Worm (Caenorhabditis elegans) whole organism, L1 larva: Measurements from ENCODE around the gene F36F12.2.

Experiments
- C34B4.2 ChIP-seq: sonication (generic microtip); optimal IDR thresholded peaks from 2 replicates; lab custom pipeline; 2017; ENCODE audit warnings: mild to moderate bottlenecking, missing genetic modification characterization, missing compliant biosample characterization
- blmp-1 ChIP-seq: fragments of 150-350 bp; optimal IDR thresholded peaks from 2 replicates; lab custom pipeline; 2014; ENCODE audit warnings: missing biosample characterization, missing genetic modification characterization
- ceh-8 ChIP-seq: fragments of 200-800 bp; sonication (Bioruptor generic); optimal IDR thresholded peaks from 2 replicates; lab custom pipeline; 2018; ENCODE audit warnings: mild to moderate bottlenecking, missing genetic modification characterization, moderate library complexity, missing compliant biosample characterization
- ceh-88 ChIP-seq: fragments of 200-800 bp; sonication (Bioruptor generic); IDR thresholded peaks from 2 replicates; pipeline ENCODE4 v1.3.6; 2022; ENCODE audit warnings: missing genetic modification characterization, missing compliant biosample characterization
- ceh-90 ChIP-seq: sonication (generic microtip); optimal IDR thresholded peaks from 2 replicates; lab custom pipeline; 2016; ENCODE audit warnings: missing genetic modification characterization, missing compliant biosample characterization
- ces-1 ChIP-seq: fragments of 150-350 bp; optimal IDR thresholded peaks from 2 replicates; lab custom pipeline; 2014; ENCODE audit warnings: missing biosample characterization, missing genetic modification reagents, missing genetic modification characterization
- dpl-1 ChIP-seq, 3 experiments: fragments of 150-350 bp in 2 of 3; sonication (generic microtip) in 1 of 3; optimal IDR thresholded peaks; 2 replicates each; lab custom pipeline; 2014 to 2017; ENCODE audit warnings: missing biosample characterization in 3 of 3, missing genetic modification characterization in 3 of 3, missing genetic modification reagents in 3 of 3
- dsc-1 ChIP-seq: sonication (generic microtip); optimal IDR thresholded peaks from 2 replicates; lab custom pipeline; 2016; ENCODE audit warnings: mild to moderate bottlenecking, missing genetic modification characterization, missing compliant biosample characterization
- efl-1 ChIP-seq, 4 experiments: fragments of 150-350 bp; optimal IDR thresholded peaks in 3 of 4; peaks in 1 of 4; 1 replicate in 1 of 4; 2 replicates in 3 of 4; lab custom pipeline; 2014; ENCODE audit warnings: missing biosample characterization in 2 of 4, missing genetic modification characterization in 2 of 4, missing genetic modification reagents in 2 of 4
- elt-3 ChIP-seq, 6 experiments: fragments of 150-350 bp in 1 of 6; sonication (generic microtip); optimal IDR thresholded peaks; 2 replicates each; lab custom pipeline; 2017 to 2018; ENCODE audit warnings: missing biosample characterization in 6 of 6, missing genetic modification characterization in 6 of 6, inconsistent platforms in 1 of 6
- ets-5 ChIP-seq: fragments of 200-800 bp; sonication (Bioruptor generic); IDR thresholded peaks from 2 replicates; pipeline ENCODE4 v1.3.6; 2022; ENCODE audit warnings: missing genetic modification characterization, missing compliant biosample characterization
- fos-1 ChIP-seq: fragments of 150-350 bp; optimal IDR thresholded peaks from 2 replicates; lab custom pipeline; 2014; ENCODE audit warnings: missing biosample characterization, missing genetic modification characterization
- grh-1 ChIP-seq: fragments of 200-800 bp; sonication (Bioruptor generic); IDR thresholded peaks from 2 replicates; pipeline ENCODE4 v1.3.6; 2022; ENCODE audit warnings: missing genetic modification reagents, missing genetic modification characterization, missing compliant biosample characterization
- hlh-17 ChIP-seq: fragments of 200-800 bp; sonication (Bioruptor generic); optimal IDR thresholded peaks from 2 replicates; lab custom pipeline; 2018; ENCODE audit warnings: missing genetic modification characterization, mild to moderate bottlenecking, missing compliant biosample characterization, moderate library complexity, borderline replicate concordance
- lin-13 ChIP-seq: fragments of 150-350 bp; optimal IDR thresholded peaks from 2 replicates; lab custom pipeline; 2014; ENCODE audit warnings: missing biosample characterization, missing genetic modification reagents, missing genetic modification characterization
- lin-35 ChIP-seq, 2 experiments: fragments of 150-350 bp; optimal IDR thresholded peaks; 2 replicates each; lab custom pipeline; 2014; ENCODE audit warnings: missing biosample characterization in 2 of 2, missing genetic modification characterization in 2 of 2, missing genetic modification reagents in 2 of 2
- lsy-2 ChIP-seq, 2 experiments: fragments of 150-350 bp; optimal IDR thresholded peaks; 2 replicates each; lab custom pipeline; 2014; ENCODE audit warnings: missing biosample characterization in 2 of 2, missing genetic modification characterization in 2 of 2
- mef-2 ChIP-seq: fragments of 150-350 bp; optimal IDR thresholded peaks from 2 replicates; lab custom pipeline; 2014; ENCODE audit warnings: missing biosample characterization, missing genetic modification characterization
- nhr-11 ChIP-seq: fragments of 150-350 bp; optimal IDR thresholded peaks from 2 replicates; lab custom pipeline; 2014; ENCODE audit warnings: missing biosample characterization, missing genetic modification characterization
- nhr-20 ChIP-seq: sonication (generic microtip); optimal IDR thresholded peaks from 2 replicates; lab custom pipeline; 2016; ENCODE audit warnings: mild to moderate bottlenecking, missing genetic modification characterization, missing compliant biosample characterization
- nhr-237 ChIP-seq: fragments of 150-350 bp; optimal IDR thresholded peaks from 2 replicates; lab custom pipeline; 2014; ENCODE audit warnings: missing biosample characterization, missing genetic modification characterization
- nhr-71 ChIP-seq: sonication (generic microtip); optimal IDR thresholded peaks from 2 replicates; lab custom pipeline; 2016; ENCODE audit warnings: mild to moderate bottlenecking, missing genetic modification characterization, moderate library complexity, missing compliant biosample characterization
- nhr-76 ChIP-seq: sonication (generic microtip); optimal IDR thresholded peaks from 2 replicates; lab custom pipeline; 2017; ENCODE audit warnings: missing biosample characterization, missing genetic modification characterization
- nhr-90 ChIP-seq: sonication (generic microtip); optimal IDR thresholded peaks from 2 replicates; lab custom pipeline; 2016; ENCODE audit warnings: mild to moderate bottlenecking, missing genetic modification characterization, missing compliant biosample characterization; ENCODE audit not compliant: poor library complexity
- pag-3 ChIP-seq: sonication (generic microtip); optimal IDR thresholded peaks from 2 replicates; lab custom pipeline; 2017; ENCODE audit warnings: missing genetic modification characterization, mild to moderate bottlenecking, missing compliant biosample characterization, antibody characterized with exemption, borderline replicate concordance; ENCODE audit not compliant: insufficient read depth
- rnt-1 ChIP-seq: sonication (generic microtip); optimal IDR thresholded peaks from 2 replicates; lab custom pipeline; 2016; ENCODE audit warnings: mild to moderate bottlenecking, missing genetic modification characterization, moderate library complexity, missing compliant biosample characterization
- snpc-4 ChIP-seq: fragments of 150-350 bp; optimal IDR thresholded peaks from 2 replicates; lab custom pipeline; 2014; ENCODE audit warnings: missing biosample characterization, missing genetic modification characterization
- snu-23 ChIP-seq: sonication (generic microtip); optimal IDR thresholded peaks from 2 replicates; lab custom pipeline; 2016; ENCODE audit warnings: missing genetic modification characterization, missing compliant biosample characterization
- swsn-7 ChIP-seq: sonication (generic microtip); optimal IDR thresholded peaks from 2 replicates; lab custom pipeline; 2016; ENCODE audit warnings: missing genetic modification characterization, missing compliant biosample characterization
- tlp-1 ChIP-seq: fragments of 150-350 bp; optimal IDR thresholded peaks from 2 replicates; lab custom pipeline; 2014; ENCODE audit warnings: missing biosample characterization, missing genetic modification characterization
- unc-30 ChIP-seq: sonication (generic microtip); optimal IDR thresholded peaks from 2 replicates; lab custom pipeline; 2017; ENCODE audit warnings: missing biosample characterization, missing genetic modification characterization
- unc-62 ChIP-seq: fragments of 150-350 bp; optimal IDR thresholded peaks from 2 replicates; lab custom pipeline; 2014; ENCODE audit warnings: missing biosample characterization, missing genetic modification reagents, missing genetic modification characterization
- unc-98 ChIP-seq: fragments of 200-800 bp; sonication (Bioruptor generic); IDR thresholded peaks from 2 replicates; pipeline ENCODE4 v1.3.6; 2022; ENCODE audit warnings: missing genetic modification characterization, missing compliant biosample characterization
- xbp-1 ChIP-seq: sonication (generic microtip); optimal IDR thresholded peaks from 2 replicates; lab custom pipeline; 2016; ENCODE audit warnings: missing genetic modification characterization, missing compliant biosample characterization
- zag-1 ChIP-seq: fragments of 150-350 bp; optimal IDR thresholded peaks from 2 replicates; lab custom pipeline; 2014; ENCODE audit warnings: missing biosample characterization, missing genetic modification characterization
- zip-4 ChIP-seq: fragments of 200-800 bp; sonication (Bioruptor generic); optimal IDR thresholded peaks from 2 replicates; lab custom pipeline; 2018; ENCODE audit warnings: mild to moderate bottlenecking, missing genetic modification characterization, moderate library complexity, missing compliant biosample characterization
- ztf-4 ChIP-seq: fragments of 150-350 bp; optimal IDR thresholded peaks from 2 replicates; lab custom pipeline; 2014; ENCODE audit warnings: missing biosample characterization, missing genetic modification characterization

The F36F12.2 gene

DNA sequence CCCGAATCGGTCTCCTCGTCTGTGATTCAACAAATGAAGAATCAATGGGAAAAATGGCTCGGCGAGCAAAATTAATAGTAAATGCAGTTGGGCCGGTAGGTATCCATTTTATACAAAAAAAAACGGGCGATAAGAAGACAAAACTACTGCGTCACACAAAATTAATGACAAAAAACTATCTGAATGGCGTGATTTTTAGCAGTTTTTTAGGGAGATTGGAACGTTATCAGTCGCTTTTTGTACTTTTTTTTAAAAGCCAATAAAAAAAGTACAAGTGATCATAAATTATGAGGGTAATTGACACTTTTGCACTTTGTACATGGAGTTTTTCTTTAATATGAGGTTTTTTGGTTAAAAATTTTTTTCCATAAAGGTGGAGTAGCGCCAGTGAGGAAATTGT, 28.1 kb upstream of the F36F12.2 start:
- TF ChIP-seq unc-62 (GFP tag; lab: Kevin White, UChicago) (no peak), ceh-88 (GFP tag; lab: Robert Waterston, UW) (no peak), nhr-11 (tag; lab: Kevin White, UChicago) (no peak), xbp-1 (tag; lab: Kevin White, UChicago) (no peak), nhr-76 (tag; lab: Kevin White, UChicago) (no peak), nhr-90 (tag; lab: Kevin White, UChicago) (no peak), dsc-1 (no peak), zip-4 (no peak), mef-2 (tag; lab: Kevin White, UChicago) (no peak)

DNA sequence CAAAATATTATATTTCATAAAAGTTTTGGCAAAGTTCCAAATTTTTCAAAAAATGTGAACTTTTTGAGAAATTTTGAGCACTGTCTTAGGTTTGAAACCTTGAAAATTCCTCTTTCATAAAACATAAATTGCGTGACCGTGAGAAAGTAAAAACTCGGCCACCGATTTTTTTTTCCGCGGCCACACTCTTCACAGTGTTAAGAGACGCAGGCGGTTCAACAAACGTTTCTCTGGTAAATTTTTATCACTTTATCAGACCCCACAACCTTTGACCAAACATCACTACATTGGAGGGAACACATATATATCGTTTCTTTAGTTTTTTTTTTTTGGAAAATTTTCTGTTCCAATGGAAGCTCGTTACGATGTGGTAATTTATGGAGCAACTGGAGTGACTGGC, 27.4 kb upstream of the F36F12.2 start, which contains the start of gene F22F7.2:
TSS of gene F22F7.2 (plus strand) at position 266 of the 400 bp plus-strand sequence.
- TF ChIP-seq dpl-1 (GFP tag; optimal IDR thresholded peaks at IDR 0.05; lab: Kevin White, UChicago) (peak in 1 of 3 experiments; percentile 6), nhr-76 (tag; lab: Kevin White, UChicago) (no peak), fos-1 (no peak), nhr-71 (tag; lab: Kevin White, UChicago) (no peak), unc-98 (GFP tag; lab: Robert Waterston, UW) (no peak), zag-1 (tag; lab: Kevin White, UChicago) (no peak), pag-3 (tag; lab: Kevin White, UChicago) (no peak), swsn-7 (tag; lab: Kevin White, UChicago) (no peak), lsy-2 (tag; optimal IDR thresholded peaks at IDR 0.05; lab: Kevin White, UChicago) (no peak), unc-30 (tag; lab: Kevin White, UChicago) (no peak), xbp-1 (tag; lab: Kevin White, UChicago) (no peak), rnt-1 (peak; percentile 50), blmp-1 (tag; lab: Kevin White, UChicago) (peak; percentile 9), lin-35 (GFP tag; optimal IDR thresholded peaks at IDR 0.05; lab: Kevin White, UChicago) (peak in 1 of 2 experiments; percentile 29), efl-1 (optimal IDR thresholded peaks at IDR 0.05; lab: Kevin White, UChicago) (peak; percentile 15 to 19), efl-1 (GFP tag; optimal IDR thresholded peaks at IDR 0.05 in 1 of 2; lab: Kevin White, UChicago) (peak in 1 of 2 experiments; percentile 38), nhr-20 (tag; lab: Kevin White, UChicago) (peak; percentile 68), nhr-237 (tag; lab: Kevin White, UChicago) (no peak), ces-1 (GFP tag; lab: Kevin White, UChicago) (no peak), elt-3 (tag; optimal IDR thresholded peaks at IDR 0.05; lab: Kevin White, UChicago) (peak in 1 of 6 experiments; percentile 37)

DNA sequence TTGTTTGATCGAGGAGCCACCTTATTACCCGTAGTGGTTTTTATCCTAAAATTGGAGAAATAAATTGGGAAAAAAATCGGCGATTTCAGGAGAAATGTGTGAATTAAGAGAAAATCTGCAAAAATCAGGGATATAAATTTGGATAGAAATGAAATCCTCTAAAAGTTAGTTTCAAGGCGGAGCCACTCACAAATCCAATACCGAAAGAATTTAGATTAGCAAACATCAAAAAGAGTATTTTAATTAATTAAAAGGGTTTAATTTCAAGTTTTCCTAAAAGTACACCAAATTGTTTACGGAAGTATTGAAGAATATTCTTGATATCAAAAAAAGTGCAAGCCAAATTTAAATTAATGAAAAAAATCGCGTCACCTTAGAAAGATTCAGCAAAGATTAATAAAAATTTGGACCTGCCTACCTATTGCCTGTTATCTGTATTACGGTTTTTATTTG, 26.8 kb upstream of the F36F12.2 start, which contains the start of gene F22F7.8:
TSS of gene F22F7.8 (minus strand) at position 51 of the 453 bp plus-strand sequence.
- TF ChIP-seq mef-2 (tag; lab: Kevin White, UChicago) (no peak), snu-23 (GFP tag; lab: Kevin White, UChicago) (no peak), lin-13 (GFP tag; lab: Kevin White, UChicago) (no peak), ceh-8 (no peak), tlp-1 (tag; lab: Kevin White, UChicago) (no peak), snpc-4 (no peak), grh-1 (no peak), efl-1 (optimal IDR thresholded peaks at IDR 0.05; lab: Kevin White, UChicago) (no peak), efl-1 (GFP tag; optimal IDR thresholded peaks at IDR 0.05 in 1 of 2; lab: Kevin White, UChicago) (no peak), C34B4.2 (no peak), ztf-4 (tag; lab: Kevin White, UChicago) (no peak), ceh-90 (tag; lab: Kevin White, UChicago) (no peak), fos-1 (no peak), ets-5 (GFP tag; lab: Robert Waterston, UW) (no peak), nhr-20 (tag; lab: Kevin White, UChicago) (no peak), nhr-237 (tag; lab: Kevin White, UChicago) (no peak), pag-3 (tag; lab: Kevin White, UChicago) (no peak), rnt-1 (no peak), hlh-17 (GFP tag; lab: Kevin White, UChicago) (no peak)
